Worm (Caenorhabditis elegans): ENCODE results near the gene C23H5.12.

ce11 chrIV:2159069-2159468 is 25.8 kb downstream of the C23H5.12 start, which contains the start of gene gcy-37:
- no peak for TF ChIP-seq ama-1 (optimal IDR thresholded peaks at IDR 0.05)
- no peak for TF ChIP-seq flt-1 (GFP tag; IDR thresholded peaks at IDR 0.05)
- TF ChIP-seq ceh-36 (tag; optimal IDR thresholded peaks at IDR 0.05): no peak
- no peak for TF ChIP-seq ets-7 (tag; optimal IDR thresholded peaks at IDR 0.05)
- TF ChIP-seq ceh-13 (GFP tag; optimal IDR thresholded peaks at IDR 0.05): no peak
- TF ChIP-seq hmbx-1 (tag; optimal IDR thresholded peaks at IDR 0.05): no peak
- TF ChIP-seq aly-1 (tag; optimal IDR thresholded peaks at IDR 0.05): no peak
- no peak for TF ChIP-seq tbx-11 (GFP tag; IDR thresholded peaks at IDR 0.05)
- TF ChIP-seq sea-1 (GFP tag; conservative IDR thresholded peaks at IDR 0.05): no peak
- no peak for TF ChIP-seq hmg-4 (GFP tag; optimal IDR thresholded peaks at IDR 0.05)
